Fruit fly (Drosophila melanogaster) whole organism, prepupa: ENCODE results near the gene ERp44.

ENCODE experiments used
- CG10669 ChIP-seq: fragments of 200-800 bp; sonication (Bioruptor generic); optimal IDR thresholded peaks from 3 replicates; lab custom pipeline; 2018; ENCODE audit warnings: missing biosample characterization, mild to moderate bottlenecking, missing genetic modification characterization, moderate library complexity
- CG11762 ChIP-seq: fragments of 200-800 bp; sonication (Bioruptor generic); optimal IDR thresholded peaks from 3 replicates; lab custom pipeline; 2016; ENCODE audit warnings: missing biosample characterization, missing genetic modification characterization; ENCODE audit not compliant: insufficient read depth
- CG11902 ChIP-seq: fragments of 200-800 bp; sonication (Bioruptor generic); optimal IDR thresholded peaks from 3 replicates; lab custom pipeline; 2016; ENCODE audit warnings: missing biosample characterization, missing genetic modification characterization
- CG15336 ChIP-seq: fragments of 200-800 bp; sonication (Bioruptor generic); IDR thresholded peaks from 2 replicates; pipeline ENCODE4 v1.3.6; 2022; ENCODE audit warnings: missing biosample characterization, missing genetic modification characterization
- CG3032 ChIP-seq: fragments of 200-800 bp; optimal IDR thresholded peaks from 2 replicates; lab custom pipeline; 2019; ENCODE audit warnings: missing biosample characterization, mild to moderate bottlenecking, missing genetic modification characterization, moderate library complexity
- CG31627 ChIP-seq: fragments of 200-800 bp; sonication (Bioruptor generic); optimal IDR thresholded peaks from 3 replicates; lab custom pipeline; 2016; ENCODE audit warnings: missing biosample characterization, missing genetic modification characterization
- CG32006 ChIP-seq: fragments of 200-800 bp; sonication (Bioruptor generic); optimal IDR thresholded peaks from 3 replicates; lab custom pipeline; 2017; ENCODE audit warnings: missing biosample characterization, mild to moderate bottlenecking, missing genetic modification characterization
- CG4318 ChIP-seq: fragments of 200-800 bp; sonication (Bioruptor generic); optimal IDR thresholded peaks from 3 replicates; lab custom pipeline; 2017; ENCODE audit warnings: missing biosample characterization, mild to moderate bottlenecking, missing genetic modification characterization
- CG6163 ChIP-seq: fragments of 200-800 bp; sonication (Bioruptor generic); IDR thresholded peaks from 3 replicates; pipeline ENCODE4 v1.3.6; 2022; ENCODE audit warnings: missing biosample characterization, missing genetic modification characterization
- CG6276 ChIP-seq: fragments of 200-800 bp; sonication (Bioruptor generic); optimal IDR thresholded peaks from 2 replicates; lab custom pipeline; 2017; ENCODE audit warnings: missing biosample characterization, mild to moderate bottlenecking, missing genetic modification characterization
- CG6792 ChIP-seq: fragments of 200-800 bp; sonication (Bioruptor generic); optimal IDR thresholded peaks from 3 replicates; lab custom pipeline; 2016; ENCODE audit warnings: missing biosample characterization, missing genetic modification characterization
- CG7368 ChIP-seq: fragments of 200-800 bp; sonication (Bioruptor generic); optimal IDR thresholded peaks from 3 replicates; lab custom pipeline; 2016; ENCODE audit warnings: missing biosample characterization, missing genetic modification characterization
- CG8319 ChIP-seq: fragments of 200-800 bp; sonication (Bioruptor generic); optimal IDR thresholded peaks from 3 replicates; lab custom pipeline; 2016; ENCODE audit warnings: missing biosample characterization, missing genetic modification characterization
- CG8632 ChIP-seq: fragments of 200-800 bp; sonication (Bioruptor generic); optimal IDR thresholded peaks from 3 replicates; lab custom pipeline; 2016; ENCODE audit warnings: missing biosample characterization, missing genetic modification characterization
- Eip75B ChIP-seq: fragments of 200-800 bp; sonication (Bioruptor generic); optimal IDR thresholded peaks from 3 replicates; lab custom pipeline; 2016; ENCODE audit warnings: missing biosample characterization, missing genetic modification characterization
- Eip78C ChIP-seq: fragments of 200-800 bp; sonication (Bioruptor generic); peaks from one replicate; lab custom pipeline; 2016; ENCODE audit warnings: missing biosample characterization, missing genetic modification characterization
- Eip93F ChIP-seq: fragments of 200-800 bp; sonication (Bioruptor generic); optimal IDR thresholded peaks from 2 replicates; lab custom pipeline; 2016; ENCODE audit warnings: missing biosample characterization, mild to moderate bottlenecking, missing genetic modification characterization
- Ets96B ChIP-seq: fragments of 200-800 bp; optimal IDR thresholded peaks from 2 replicates; lab custom pipeline; 2019; ENCODE audit warnings: missing biosample characterization, mild to moderate bottlenecking, missing genetic modification characterization, moderate library complexity
- Gug ChIP-seq: fragments of 200-800 bp; sonication (Bioruptor generic); IDR thresholded peaks from 2 replicates; pipeline ENCODE4 v1.3.6; 2022; ENCODE audit warnings: missing biosample characterization, missing genetic modification characterization
- Lpt ChIP-seq: fragments of 200-800 bp; sonication (Bioruptor generic); optimal IDR thresholded peaks from 3 replicates; lab custom pipeline; 2016; ENCODE audit warnings: missing biosample characterization, missing genetic modification characterization
- Smox ChIP-seq: fragments of 200-800 bp; sonication (Bioruptor generic); optimal IDR thresholded peaks from 3 replicates; lab custom pipeline; 2016; ENCODE audit warnings: missing biosample characterization, missing genetic modification characterization
- Sox102F ChIP-seq: fragments of 200-800 bp; sonication (Bioruptor generic); optimal IDR thresholded peaks from 2 replicates; lab custom pipeline; 2016; ENCODE audit warnings: missing biosample characterization, mild to moderate bottlenecking, missing genetic modification characterization
- Sox14 ChIP-seq: fragments of 200-800 bp; sonication (Bioruptor generic); optimal IDR thresholded peaks from 3 replicates; lab custom pipeline; 2016; ENCODE audit warnings: missing biosample characterization, missing genetic modification characterization
- Sox15 ChIP-seq: fragments of 200-800 bp; sonication (Bioruptor generic); optimal IDR thresholded peaks from 3 replicates; lab custom pipeline; 2016; ENCODE audit warnings: missing biosample characterization, missing genetic modification characterization
- cyc ChIP-seq: fragments of 200-800 bp; sonication (Bioruptor generic); optimal IDR thresholded peaks from 3 replicates; lab custom pipeline; 2016; ENCODE audit warnings: missing biosample characterization, missing genetic modification characterization
- dac ChIP-seq: fragments of 200-800 bp; sonication (Bioruptor generic); optimal IDR thresholded peaks from 2 replicates; lab custom pipeline; 2017; ENCODE audit warnings: missing biosample characterization, mild to moderate bottlenecking, missing genetic modification characterization
- esn ChIP-seq: fragments of 200-800 bp; sonication (Bioruptor generic); optimal IDR thresholded peaks from 2 replicates; lab custom pipeline; 2016; ENCODE audit warnings: missing biosample characterization, mild to moderate bottlenecking, missing genetic modification characterization, moderate library complexity
- fd59A ChIP-seq: fragments of 200-800 bp; sonication (Bioruptor generic); optimal IDR thresholded peaks from 2 replicates; lab custom pipeline; 2017; ENCODE audit warnings: missing biosample characterization, mild to moderate bottlenecking, missing genetic modification characterization, missing genetic modification reagents
- fd85E ChIP-seq: fragments of 200-800 bp; sonication (Bioruptor generic); optimal IDR thresholded peaks from 3 replicates; lab custom pipeline; 2016; ENCODE audit warnings: missing biosample characterization, missing genetic modification characterization
- fkh ChIP-seq: fragments of 200-800 bp; sonication (Bioruptor generic); optimal IDR thresholded peaks from 3 replicates; lab custom pipeline; 2017; ENCODE audit warnings: missing biosample characterization, mild to moderate bottlenecking, missing genetic modification characterization, moderate library complexity
- lz ChIP-seq: fragments of 200-800 bp; sonication (Bioruptor generic); optimal IDR thresholded peaks from 3 replicates; lab custom pipeline; 2016; ENCODE audit warnings: missing biosample characterization, missing genetic modification characterization
- net ChIP-seq: fragments of 200-800 bp; sonication (Bioruptor generic); optimal IDR thresholded peaks from 3 replicates; lab custom pipeline; 2016; ENCODE audit warnings: missing biosample characterization, missing genetic modification characterization
- spab ChIP-seq: fragments of 200-800 bp; sonication (Bioruptor generic); optimal IDR thresholded peaks from 2 replicates; lab custom pipeline; 2017; ENCODE audit warnings: missing biosample characterization, mild to moderate bottlenecking, missing genetic modification characterization, missing genetic modification reagents

Gene ERp44

DNA sequence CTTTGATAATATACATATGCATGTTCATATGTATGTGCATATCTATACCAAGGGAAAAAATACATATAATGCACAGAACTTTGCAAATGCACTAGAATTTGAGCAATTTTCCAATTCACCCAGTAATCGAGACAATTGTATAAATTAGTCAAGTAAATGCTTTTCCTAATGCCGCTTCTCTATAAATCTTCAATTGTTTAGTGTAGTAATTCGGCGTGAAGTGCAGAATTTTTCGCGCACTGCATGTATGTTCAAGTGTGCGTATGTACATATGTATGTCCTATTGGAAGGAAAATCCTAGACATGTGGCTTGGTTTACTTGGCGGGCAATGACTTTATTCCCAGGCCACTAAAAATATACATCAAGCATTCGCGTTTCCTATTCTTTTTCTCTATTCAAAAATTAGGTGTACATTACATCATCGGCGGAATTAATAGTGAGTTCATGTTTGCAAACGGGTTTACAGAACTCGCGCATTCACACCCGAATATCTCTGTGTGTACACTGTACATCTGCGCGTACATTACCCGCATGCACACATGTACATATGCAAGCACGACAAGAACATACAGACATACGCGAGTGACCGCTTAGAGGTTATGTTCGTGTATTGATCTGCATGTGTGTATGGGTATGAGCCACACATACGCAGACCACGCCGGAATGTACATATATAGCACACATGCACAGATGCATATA is 21.5 kb upstream of the ERp44 start (continued):
- peak; percentile 75 for TF ChIP-seq CG15336
- TF ChIP-seq fd59A (GFP tag; lab: Kevin White, UChicago) = peak; percentile 57
- TF ChIP-seq spab (GFP tag; lab: Kevin White, UChicago) = peak; percentile 58
- TF ChIP-seq Smox (GFP tag; lab: Kevin White, UChicago) = no peak
- TF ChIP-seq lz = peak; percentile 42
- TF ChIP-seq Gug = peak; percentile 76
- peak; percentile 64 for TF ChIP-seq cyc
- TF ChIP-seq CG8319 (GFP tag; lab: Kevin White, UChicago) = peak; percentile 57
- peak; percentile 82 for TF ChIP-seq CG6163 (GFP tag; lab: Robert Waterston, UW)

DNA sequence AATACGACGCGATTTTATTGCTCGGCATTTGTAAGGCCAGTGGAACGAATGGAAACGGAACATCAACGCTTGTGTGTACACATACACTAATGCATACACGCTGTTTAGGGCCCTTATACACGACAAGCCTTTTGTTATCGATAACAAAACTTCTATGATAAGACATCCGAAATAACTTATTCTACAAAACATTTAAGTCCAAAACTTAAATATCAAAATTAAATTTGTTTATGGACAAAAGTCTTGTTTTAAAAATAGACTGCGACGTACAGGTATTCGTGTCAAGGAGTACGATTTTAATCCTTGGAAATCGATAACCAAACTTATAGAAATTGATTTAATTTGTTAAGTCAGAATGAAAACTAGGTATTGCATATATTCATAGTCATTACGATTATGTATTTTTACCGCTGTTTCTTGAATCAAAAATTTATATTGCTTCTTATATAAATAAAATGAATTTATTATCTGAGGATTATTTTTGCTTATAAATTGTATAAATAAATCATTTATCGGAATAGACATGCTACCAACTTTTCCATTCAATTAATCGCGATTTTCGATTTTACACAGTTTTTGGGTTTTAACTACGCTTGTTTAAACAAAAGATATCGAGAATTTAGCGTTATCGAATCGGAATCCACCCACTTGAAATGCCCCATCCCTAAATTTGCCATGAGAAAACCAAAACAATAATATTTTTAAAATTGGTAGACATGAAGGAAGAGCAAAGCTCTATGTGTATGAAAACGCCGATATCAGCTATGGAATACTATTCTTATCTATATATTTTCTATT is 15.8 kb upstream of the ERp44 start, which contains the start of the genes CG9915 and SWIP:
Gene CG9915, minus strand, starts transcription at position 61 of the 798 bp plus-strand sequence.
Gene SWIP, plus strand, starts transcription at position 632 of the 798 bp plus-strand sequence.
- no peak for TF ChIP-seq CG15336
- TF ChIP-seq CG3032 (tag; lab: Kevin White, UChicago) = peak; percentile 7
- peak; percentile 74 for TF ChIP-seq Eip78C
- no peak for TF ChIP-seq Sox15
- peak; percentile 23 for TF ChIP-seq esn (GFP tag; lab: Kevin White, UChicago)
- TF ChIP-seq fkh (GFP tag; lab: Kevin White, UChicago) = peak; percentile 53
- TF ChIP-seq Lpt (GFP tag; lab: Kevin White, UChicago) = no peak
- TF ChIP-seq, all 60 proteins: peak for 4

DNA sequence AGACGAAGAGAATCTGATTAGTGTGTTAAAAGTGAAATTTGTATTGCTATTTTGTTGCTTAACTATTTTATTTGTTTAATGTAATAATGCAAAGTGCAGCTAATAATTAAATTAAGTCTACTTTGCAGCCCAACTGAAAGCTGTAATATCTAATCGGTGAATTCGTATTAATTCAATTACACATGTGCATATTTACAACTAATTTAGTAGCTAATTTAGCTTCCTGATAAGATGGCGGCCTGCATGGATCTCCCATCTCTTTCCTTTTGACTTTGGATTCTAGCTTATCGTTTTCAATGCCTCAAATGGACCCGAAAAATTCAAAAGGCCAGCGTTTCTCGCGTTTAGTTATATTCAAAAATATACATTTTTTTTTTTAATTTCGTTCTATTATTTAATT is 12.2 kb upstream of the ERp44 start:
- no peak for TF ChIP-seq CG4318 (GFP tag; lab: Kevin White, UChicago)
- TF ChIP-seq CG6276 (GFP tag; lab: Kevin White, UChicago) = no peak
- no peak for TF ChIP-seq CG6792 (GFP tag; lab: Kevin White, UChicago)
- TF ChIP-seq CG11902 (GFP tag; lab: Kevin White, UChicago) = no peak
- no peak for TF ChIP-seq CG8632 (GFP tag; lab: Kevin White, UChicago)
- no peak for TF ChIP-seq Sox14 (GFP tag; lab: Kevin White, UChicago)
- TF ChIP-seq fkh (GFP tag; lab: Kevin White, UChicago) = no peak
- TF ChIP-seq Sox15 = no peak
- no peak for TF ChIP-seq CG32006 (GFP tag; lab: Kevin White, UChicago)
- no peak for TF ChIP-seq spab (GFP tag; lab: Kevin White, UChicago)
- no peak for TF ChIP-seq CG11762
- no peak for TF ChIP-seq Eip93F (GFP tag; lab: Kevin White, UChicago)
- no peak for TF ChIP-seq Eip78C
- no peak for TF ChIP-seq Sox102F (GFP tag; lab: Kevin White, UChicago)

DNA sequence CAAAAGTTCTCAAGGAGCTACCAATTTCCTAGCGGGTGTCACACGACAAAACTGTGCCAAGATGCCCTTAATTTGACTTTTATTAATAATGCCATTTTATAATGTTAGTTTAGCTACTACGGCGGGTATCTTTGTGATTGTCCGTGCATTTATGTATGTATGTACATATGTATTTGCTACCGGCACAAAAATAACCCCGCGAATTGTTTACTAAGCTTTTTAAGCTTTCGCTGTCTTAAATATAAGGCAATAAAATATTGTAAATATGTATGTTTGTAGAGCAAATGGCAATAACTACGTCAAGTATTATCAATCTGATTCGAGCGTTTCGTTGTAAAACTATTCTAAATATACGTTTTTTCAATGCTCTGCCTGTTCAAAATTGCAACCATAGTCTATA is 11.4 kb upstream of the ERp44 start:
- TF ChIP-seq net = no peak
- peak; percentile 36 for TF ChIP-seq Eip78C
- no peak for TF ChIP-seq cyc
- no peak for TF ChIP-seq Eip75B
- no peak for TF ChIP-seq dac
- TF ChIP-seq CG7368 (GFP tag; lab: Kevin White, UChicago) = no peak
- TF ChIP-seq fd85E = no peak
- TF ChIP-seq CG11762 = no peak
- no peak for TF ChIP-seq CG15336
- TF ChIP-seq CG32006 (GFP tag; lab: Kevin White, UChicago) = no peak
- TF ChIP-seq CG31627 (GFP tag; lab: Kevin White, UChicago) = no peak
- TF ChIP-seq CG10669 = no peak
- TF ChIP-seq esn (GFP tag; lab: Kevin White, UChicago) = no peak
- TF ChIP-seq CG8319 (GFP tag; lab: Kevin White, UChicago) = no peak
- peak; percentile 17 for TF ChIP-seq fkh (GFP tag; lab: Kevin White, UChicago)
- TF ChIP-seq Ets96B (tag; lab: Kevin White, UChicago) = no peak
